Worm (Caenorhabditis elegans): ENCODE measurements around the gene T03F6.10.

- TF ChIP-seq spr-3 (GFP tag; optimal IDR thresholded peaks at IDR 0.05) (no peak), mdl-1 (tag; optimal IDR thresholded peaks at IDR 0.05) (no peak), lin-15B (tag; optimal IDR thresholded peaks at IDR 0.05) (no peak), nhr-77 (tag; optimal IDR thresholded peaks at IDR 0.05) (no peak), mxl-2 (GFP tag; conservative IDR thresholded peaks at IDR 0.05) (no peak), aly-2 (tag; optimal IDR thresholded peaks at IDR 0.05) (no peak), ama-1 (optimal IDR thresholded peaks at IDR 0.05) (no peak), nhr-237 (tag; optimal IDR thresholded peaks at IDR 0.05) (no peak), lin-1 (GFP tag; IDR thresholded peaks at IDR 0.05) (no peak)
Observed at ce11 chrIII:13381684-13382083, 3.5 kb upstream of the T03F6.10 start.

Measured in whole organism, L4 larva.